Fruit fly (Drosophila melanogaster): ENCODE measurements around the gene out.

out gene

dm6 chrX:19348222-19348621, 26.3 kb upstream of the out start, which contains the start of gene nAChRalpha7:
TSS of gene nAChRalpha7 (minus strand) at chrX:19348447.
- no peak for TF ChIP-seq Ets21C (GFP tag; optimal IDR thresholded peaks at IDR 0.05)
- TF ChIP-seq CG16779 (tag; optimal IDR thresholded peaks at IDR 0.05) = no peak
- no peak for TF ChIP-seq CG9139 (GFP tag; optimal IDR thresholded peaks at IDR 0.05)
- TF ChIP-seq Lpt (GFP tag; optimal IDR thresholded peaks at IDR 0.05) = no peak
- no peak for TF ChIP-seq topi (GFP tag; optimal IDR thresholded peaks at IDR 0.05)
- TF ChIP-seq fd85E (GFP tag; optimal IDR thresholded peaks at IDR 0.05) = no peak
- no peak for TF ChIP-seq lz (GFP tag; optimal IDR thresholded peaks at IDR 0.05)
- TF ChIP-seq CG4318 (GFP tag; optimal IDR thresholded peaks at IDR 0.05) = no peak
- no peak for TF ChIP-seq CG11902 (GFP tag; optimal IDR thresholded peaks at IDR 0.05)
- TF ChIP-seq Hr38 (GFP tag; optimal IDR thresholded peaks at IDR 0.05) = no peak
- no peak for TF ChIP-seq CG15336 (GFP tag; IDR thresholded peaks at IDR 0.05)
- TF ChIP-seq CG6163 (GFP tag; IDR thresholded peaks at IDR 0.05) = no peak
- TF ChIP-seq CG31627 (GFP tag; optimal IDR thresholded peaks at IDR 0.05) = no peak
- TF ChIP-seq achi (GFP tag; optimal IDR thresholded peaks at IDR 0.05) = no peak
- TF ChIP-seq Eip78C (GFP tag) = no peak
- TF ChIP-seq CG8319 (GFP tag; optimal IDR thresholded peaks at IDR 0.05) = no peak
- no peak for TF ChIP-seq CG1621 (tag; optimal IDR thresholded peaks at IDR 0.05)

- TF ChIP-seq CG3919 (GFP tag; optimal IDR thresholded peaks at IDR 0.05) = no peak
- TF ChIP-seq CG11902 (GFP tag; optimal IDR thresholded peaks at IDR 0.05) = no peak
- no peak for TF ChIP-seq vri (GFP tag; optimal IDR thresholded peaks at IDR 0.05)
- no peak for TF ChIP-seq CG15336 (GFP tag; IDR thresholded peaks at IDR 0.05)
- TF ChIP-seq Ets21C (GFP tag; optimal IDR thresholded peaks at IDR 0.05) = no peak
- no peak for TF ChIP-seq CG6792 (GFP tag; optimal IDR thresholded peaks at IDR 0.05)
- no peak for TF ChIP-seq dsx (GFP tag; optimal IDR thresholded peaks at IDR 0.05; ENCODE audit: poor library complexity, severe bottlenecking)
- TF ChIP-seq CG8319 (GFP tag; optimal IDR thresholded peaks at IDR 0.05) = no peak
- TF ChIP-seq eg (GFP tag; IDR thresholded peaks at IDR 0.05) = no peak
- TF ChIP-seq Blimp-1 (GFP tag; optimal IDR thresholded peaks at IDR 0.05) = no peak
- TF ChIP-seq CG9139 (GFP tag; optimal IDR thresholded peaks at IDR 0.05) = no peak
- no peak for TF ChIP-seq CG6163 (GFP tag; IDR thresholded peaks at IDR 0.05)
- no peak for TF ChIP-seq CG32006 (GFP tag; optimal IDR thresholded peaks at IDR 0.05)
- TF ChIP-seq svp (GFP tag) = no peak
- TF ChIP-seq Eip75B (GFP tag; optimal IDR thresholded peaks at IDR 0.05) = no peak
- no peak for TF ChIP-seq Sox14 (GFP tag; optimal IDR thresholded peaks at IDR 0.05)
Observed at dm6 chrX:19326730-19327129, 4.8 kb upstream of the out start.

- TF ChIP-seq dsx (GFP tag; optimal IDR thresholded peaks at IDR 0.05; ENCODE audit: poor library complexity, severe bottlenecking) (peak; percentile 58), Blimp-1 (GFP tag; optimal IDR thresholded peaks at IDR 0.05) (no peak), spab (GFP tag; optimal IDR thresholded peaks at IDR 0.05) (no peak), CG15336 (GFP tag; IDR thresholded peaks at IDR 0.05) (no peak), Met (GFP tag; optimal IDR thresholded peaks at IDR 0.05) (peak; percentile 24), CG3919 (GFP tag; optimal IDR thresholded peaks at IDR 0.05) (peak; percentile 7), CG6276 (GFP tag; optimal IDR thresholded peaks at IDR 0.05) (no peak), Eip93F (GFP tag; optimal IDR thresholded peaks at IDR 0.05) (no peak), Eip78C (GFP tag) (peak; percentile 59), CG9139 (GFP tag; optimal IDR thresholded peaks at IDR 0.05) (no peak), esn (GFP tag; optimal IDR thresholded peaks at IDR 0.05) (peak; percentile 9), Eip75B (GFP tag; optimal IDR thresholded peaks at IDR 0.05) (no peak)
Observed at dm6 chrX:19325729-19326473, 4.0 kb upstream of the out start.

- TF ChIP-seq Smox (GFP tag; optimal IDR thresholded peaks at IDR 0.05) (peak; percentile 0), cyc (GFP tag; optimal IDR thresholded peaks at IDR 0.05) (peak; percentile 2), acj6 (GFP tag; optimal IDR thresholded peaks at IDR 0.05) (no peak), Gug (GFP tag; IDR thresholded peaks at IDR 0.05) (no peak), Eip93F (GFP tag; optimal IDR thresholded peaks at IDR 0.05) (peak; percentile 57), svp (GFP tag) (peak; percentile 78), Hr39 (GFP tag; optimal IDR thresholded peaks at IDR 0.05) (peak; percentile 11), esn (GFP tag; optimal IDR thresholded peaks at IDR 0.05) (peak; percentile 0)
Observed at dm6 chrX:19324576-19325353, 2.9 kb upstream of the out start.

All from whole organism, prepupa.